Fruit fly (Drosophila melanogaster) S2 (cell line): Measurements from ENCODE around the gene CG16713.

ENCODE experiments used
- CG8478 ChIP-seq: fragments of >200 bp; optimal IDR thresholded peaks from 2 replicates; lab custom pipeline; 2018
- CTCF ChIP-seq, 2 experiments: fragments of >200 bp; optimal IDR thresholded peaks; 2 replicates each; lab custom pipeline; 2018

DNA sequence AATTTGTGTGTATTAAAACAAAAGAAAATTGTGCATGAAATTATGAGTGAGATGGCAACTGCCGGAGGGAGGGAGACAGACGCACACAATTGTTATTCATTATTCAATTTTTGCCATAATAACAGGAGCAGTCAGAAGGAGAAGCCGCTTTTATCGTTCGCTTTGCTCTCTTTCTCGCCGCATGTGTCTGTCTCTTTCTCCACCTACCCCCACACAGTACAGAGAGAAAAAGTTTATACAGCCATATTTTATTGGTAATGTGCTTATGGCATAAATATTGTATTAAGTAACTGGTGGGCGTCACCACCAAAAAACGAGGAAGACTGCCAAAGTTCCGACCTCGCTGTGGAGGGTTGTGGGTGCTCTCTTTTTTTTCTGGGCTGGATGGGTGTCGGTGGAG, 12.7 kb downstream of the CG16713 start:
- no peak for TF ChIP-seq CG8478 (lab: Kevin White, UChicago)
- TF ChIP-seq CTCF (optimal IDR thresholded peaks at IDR 0.05; lab: Kevin White, UChicago): no peak
